Fruit fly (Drosophila melanogaster) whole organism: ENCODE measurements around the gene CG4829.

Experiments used
- CG8478 ChIP-seq: fragments of >200 bp; optimal IDR thresholded peaks from 2 replicates; lab custom pipeline; 2018; ENCODE audit warnings: inconsistent platforms
- Dll ChIP-seq: fragments of >200 bp; optimal IDR thresholded peaks from 2 replicates; lab custom pipeline; 2017
- EcR ChIP-seq, 2 experiments: fragments of >200 bp; optimal IDR thresholded peaks; 2 replicates each; lab custom pipeline; 2017; ENCODE audit warnings: missing biosample characterization in 2 of 2, missing genetic modification characterization in 2 of 2, missing genetic modification reagents in 2 of 2
- pan ChIP-seq: fragments of >200 bp; optimal IDR thresholded peaks from 2 replicates; lab custom pipeline; 2017
- usp ChIP-seq: fragments of >200 bp; optimal IDR thresholded peaks from 2 replicates; lab custom pipeline; 2017; ENCODE audit warnings: missing biosample characterization, missing genetic modification characterization, mixed read lengths

dm6 chrX:16849517-16849916 lies 38.0 kb downstream of the CG4829 start:
- TF ChIP-seq Dll (lab: Kevin White, UChicago) (no peak), pan (lab: Kevin White, UChicago) (no peak), usp (no peak), CG8478 (no peak), EcR (GFP tag; optimal IDR thresholded peaks at IDR 0.05; lab: Kevin White, UChicago) (no peak)
